Worm (Caenorhabditis elegans) whole organism, L2 larva: ENCODE data around the gene nhr-177.

Source experiments
- R02D3.7 ChIP-seq: fragments of 150-350 bp; optimal IDR thresholded peaks from 2 replicates; lab custom pipeline; 2014; ENCODE audit warnings: missing biosample characterization, missing genetic modification characterization
- Y55F3AM.14 ChIP-seq: fragments of 200-800 bp; sonication (Bioruptor generic); optimal IDR thresholded peaks from 2 replicates; lab custom pipeline; 2018; ENCODE audit warnings: mild to moderate bottlenecking, missing genetic modification characterization, missing compliant biosample characterization
- ZK546.5 ChIP-seq: sonication (generic microtip); optimal IDR thresholded peaks from 2 replicates; lab custom pipeline; 2017; ENCODE audit warnings: missing biosample characterization, missing genetic modification characterization
- ceh-82 ChIP-seq: fragments of 150-350 bp; optimal IDR thresholded peaks from 2 replicates; lab custom pipeline; 2014; ENCODE audit warnings: missing biosample characterization, missing genetic modification characterization
- egl-27 ChIP-seq: sonication (generic microtip); optimal IDR thresholded peaks from 3 replicates; lab custom pipeline; 2017; ENCODE audit warnings: missing biosample characterization, missing genetic modification reagents, missing genetic modification characterization
- nhr-11 ChIP-seq: fragments of 150-350 bp; optimal IDR thresholded peaks from 2 replicates; lab custom pipeline; 2014; ENCODE audit warnings: missing biosample characterization, missing genetic modification characterization
- nhr-77 ChIP-seq: fragments of 150-350 bp; optimal IDR thresholded peaks from 2 replicates; lab custom pipeline; 2014; ENCODE audit warnings: missing biosample characterization, missing genetic modification characterization
- snpc-4 ChIP-seq: fragments of 150-350 bp; optimal IDR thresholded peaks from 2 replicates; lab custom pipeline; 2014; ENCODE audit warnings: missing biosample characterization, missing genetic modification characterization
- unc-39 ChIP-seq: fragments of 150-350 bp; optimal IDR thresholded peaks from 2 replicates; lab custom pipeline; 2014; ENCODE audit warnings: missing biosample characterization, missing genetic modification characterization
- zag-1 ChIP-seq: fragments of 150-350 bp; optimal IDR thresholded peaks from 2 replicates; lab custom pipeline; 2014; ENCODE audit warnings: missing biosample characterization, missing genetic modification characterization
- ztf-11 ChIP-seq: sonication (generic microtip); optimal IDR thresholded peaks from 2 replicates; lab custom pipeline; 2017; ENCODE audit warnings: missing biosample characterization, missing genetic modification characterization

- TF ChIP-seq unc-39 (tag; lab: Kevin White, UChicago) (no peak), nhr-77 (tag; lab: Kevin White, UChicago) (no peak), nhr-11 (no peak), snpc-4 (tag; lab: Kevin White, UChicago) (no peak), R02D3.7 (no peak), egl-27 (tag; lab: Kevin White, UChicago) (no peak), ztf-11 (no peak), Y55F3AM.14 (GFP tag; lab: Kevin White, UChicago) (no peak), ceh-82 (tag; lab: Kevin White, UChicago) (no peak), zag-1 (tag; lab: Kevin White, UChicago) (no peak), ZK546.5 (tag; lab: Kevin White, UChicago) (no peak)
Measured at ce11 chrV:1631148-1631547, 21.1 kb downstream of the nhr-177 start, which contains the start of gene Y46H3D.8.
